Worm (Caenorhabditis elegans): ENCODE measurements around the gene F44E5.2.

Gene F44E5.2

ce11 chrII:11765506-11766152 is 943 bp upstream of the F44E5.2 start:
- TF ChIP-seq him-1 (tag; optimal IDR thresholded peaks at IDR 0.05) (no peak), W03F9.2 (tag; optimal IDR thresholded peaks at IDR 0.05) (no peak), dao-5 (tag; optimal IDR thresholded peaks at IDR 0.05) (no peak)

- TF ChIP-seq W03F9.2 (tag; optimal IDR thresholded peaks at IDR 0.05) = no peak
- TF ChIP-seq him-1 (tag; optimal IDR thresholded peaks at IDR 0.05) = no peak
- TF ChIP-seq dao-5 (tag; optimal IDR thresholded peaks at IDR 0.05) = no peak
Observed at ce11 chrII:11772364-11772763, 5.8 kb downstream of the F44E5.2 start, which contains the start of gene F44E5.15. Gene F44E5.15, plus strand, starts transcription at chrII:11772664.

DNA sequence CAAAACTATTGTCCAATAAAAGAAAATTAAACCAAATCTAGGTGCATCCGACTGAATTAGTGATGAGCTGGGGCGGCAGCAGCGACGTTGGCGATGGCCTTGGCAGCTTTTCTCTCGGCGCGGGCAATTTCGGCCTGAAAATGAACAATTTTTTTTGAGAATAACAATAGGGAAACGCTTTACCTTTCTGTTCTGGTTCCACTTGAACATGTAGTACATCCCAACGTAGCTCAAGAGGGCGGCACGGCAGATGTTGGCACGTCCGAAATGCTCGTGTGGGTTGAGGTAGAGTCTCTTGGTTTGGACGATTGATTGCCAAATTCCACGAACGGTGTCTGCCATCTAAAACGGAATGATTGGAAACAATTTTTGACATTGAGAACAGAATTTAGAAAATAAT is 7.6 kb downstream of the F44E5.2 start, which contains the start of gene F44E5.1:
Gene F44E5.1, minus strand, starts transcription at position 342 of the 400 bp plus-strand sequence.
- TF ChIP-seq him-1 (tag; optimal IDR thresholded peaks at IDR 0.05) = no peak
- TF ChIP-seq dao-5 (tag; optimal IDR thresholded peaks at IDR 0.05) = no peak
- no peak for TF ChIP-seq W03F9.2 (tag; optimal IDR thresholded peaks at IDR 0.05)

- TF ChIP-seq him-1 (tag; optimal IDR thresholded peaks at IDR 0.05) = no peak
- TF ChIP-seq W03F9.2 (tag; optimal IDR thresholded peaks at IDR 0.05) = no peak
- no peak for TF ChIP-seq dao-5 (tag; optimal IDR thresholded peaks at IDR 0.05)
Observed at ce11 chrII:11777893-11778480, 11.4 kb downstream of the F44E5.2 start, which contains the start of the genes patr-1 and dna-2. Gene patr-1, minus strand, starts transcription at chrII:11777943. Gene dna-2, plus strand, starts transcription at chrII:11778430.

DNA sequence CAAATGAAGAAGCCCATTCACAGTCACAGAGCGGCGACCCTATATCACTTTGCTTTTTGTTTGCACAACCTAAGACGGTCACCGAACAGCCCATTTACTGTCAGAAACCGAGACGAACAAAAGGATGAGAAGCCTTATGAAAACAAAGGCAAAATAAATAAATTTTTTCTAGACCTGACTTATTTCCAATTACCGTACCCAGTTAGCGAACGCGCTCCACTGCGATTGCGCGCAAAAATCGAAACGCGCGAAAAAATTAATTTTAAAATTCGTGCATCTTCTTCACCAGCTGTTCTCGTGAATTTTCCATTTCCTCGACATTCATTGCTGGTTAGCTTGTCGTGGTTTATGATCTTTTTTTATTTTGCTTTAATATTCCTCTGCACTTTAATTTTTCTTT is 15.9 kb downstream of the F44E5.2 start, which contains the start of gene F43G6.16:
Gene F43G6.16, minus strand, starts transcription at position 141 of the 400 bp plus-strand sequence.
- TF ChIP-seq him-1 (tag; optimal IDR thresholded peaks at IDR 0.05) (no peak), W03F9.2 (tag; optimal IDR thresholded peaks at IDR 0.05) (no peak), dao-5 (tag; optimal IDR thresholded peaks at IDR 0.05) (no peak)

- no peak for TF ChIP-seq W03F9.2 (tag; optimal IDR thresholded peaks at IDR 0.05)
- TF ChIP-seq dao-5 (tag; optimal IDR thresholded peaks at IDR 0.05) = no peak
- no peak for TF ChIP-seq him-1 (tag; optimal IDR thresholded peaks at IDR 0.05)
Observed at ce11 chrII:11788025-11788424, 21.5 kb downstream of the F44E5.2 start.

DNA sequence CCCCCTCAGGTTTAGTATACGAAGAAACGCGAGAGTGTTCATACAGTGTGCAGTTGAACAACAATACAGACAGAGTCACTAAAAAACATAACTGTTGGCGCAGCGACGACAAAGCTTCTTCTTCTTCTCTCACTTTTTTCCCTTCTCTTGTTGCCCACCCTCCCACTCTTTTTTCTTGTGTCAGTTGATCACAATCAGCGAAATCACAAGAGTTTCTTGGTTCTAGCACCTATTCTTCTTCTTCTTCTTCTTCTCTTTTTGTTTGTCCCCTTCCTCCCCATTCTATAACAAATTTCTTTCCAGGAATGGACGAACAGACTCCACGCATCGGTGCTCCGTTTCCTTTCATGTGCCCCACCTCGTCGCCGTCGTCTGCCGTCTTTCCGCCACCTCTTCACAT is 23.9 kb downstream of the F44E5.2 start, which contains the start of gene F43G6.4:
Gene F43G6.4, plus strand, starts transcription at position 301 of the 400 bp plus-strand sequence.
- no peak for TF ChIP-seq W03F9.2 (tag; optimal IDR thresholded peaks at IDR 0.05)
- no peak for TF ChIP-seq him-1 (tag; optimal IDR thresholded peaks at IDR 0.05)
- TF ChIP-seq dao-5 (tag; optimal IDR thresholded peaks at IDR 0.05) = no peak

ce11 chrII:11794392-11794791 is 27.8 kb downstream of the F44E5.2 start:
- TF ChIP-seq dao-5 (tag; optimal IDR thresholded peaks at IDR 0.05) = no peak
- TF ChIP-seq W03F9.2 (tag; optimal IDR thresholded peaks at IDR 0.05) = no peak
- no peak for TF ChIP-seq him-1 (tag; optimal IDR thresholded peaks at IDR 0.05)

DNA sequence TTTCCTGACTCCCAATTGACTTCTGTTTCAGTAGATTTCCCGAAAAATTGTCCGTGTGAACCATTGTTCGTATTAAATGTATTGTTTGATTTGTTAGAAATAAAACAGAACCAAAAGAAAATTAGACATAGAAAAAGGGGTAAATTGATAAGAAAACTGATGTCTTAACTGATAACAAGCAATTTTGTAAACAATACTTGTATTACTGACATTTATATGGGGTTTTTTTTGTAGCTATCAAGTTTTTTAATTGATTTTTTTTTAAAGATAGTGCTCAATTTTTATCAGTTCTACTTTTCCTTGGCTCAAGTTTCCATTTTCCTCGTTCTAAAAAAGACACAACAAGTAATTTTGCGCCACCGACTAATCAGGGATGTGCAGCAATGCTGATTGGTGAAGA is 30.6 kb downstream of the F44E5.2 start:
- no peak for TF ChIP-seq him-1 (tag; optimal IDR thresholded peaks at IDR 0.05)
- no peak for TF ChIP-seq dao-5 (tag; optimal IDR thresholded peaks at IDR 0.05)
- TF ChIP-seq W03F9.2 (tag; optimal IDR thresholded peaks at IDR 0.05) = no peak

ce11 chrII:11798737-11799136 is 32.2 kb downstream of the F44E5.2 start, which contains the start of gene hda-5:
Gene hda-5, plus strand, starts transcription at chrII:11799037.
- TF ChIP-seq dao-5 (tag; optimal IDR thresholded peaks at IDR 0.05) (no peak), him-1 (tag; optimal IDR thresholded peaks at IDR 0.05) (no peak), W03F9.2 (tag; optimal IDR thresholded peaks at IDR 0.05) (no peak)

ce11 chrII:11802451-11802850 is 35.9 kb downstream of the F44E5.2 start, which contains the start of gene F43G6.17:
Gene F43G6.17, plus strand, starts transcription at chrII:11802751.
- TF ChIP-seq W03F9.2 (tag; optimal IDR thresholded peaks at IDR 0.05) (no peak), dao-5 (tag; optimal IDR thresholded peaks at IDR 0.05) (no peak), him-1 (tag; optimal IDR thresholded peaks at IDR 0.05) (no peak)

- TF ChIP-seq W03F9.2 (tag; optimal IDR thresholded peaks at IDR 0.05) (no peak), him-1 (tag; optimal IDR thresholded peaks at IDR 0.05) (no peak), dao-5 (tag; optimal IDR thresholded peaks at IDR 0.05) (no peak)
Observed at ce11 chrII:11806256-11806655, 39.7 kb downstream of the F44E5.2 start, which contains the start of gene jmjd-1.1. Gene jmjd-1.1, plus strand, starts transcription at chrII:11806556.

- TF ChIP-seq dao-5 (tag; optimal IDR thresholded peaks at IDR 0.05) (no peak), W03F9.2 (tag; optimal IDR thresholded peaks at IDR 0.05) (no peak), him-1 (tag; optimal IDR thresholded peaks at IDR 0.05) (no peak)
Observed at ce11 chrII:11808979-11809378, 42.4 kb downstream of the F44E5.2 start, which contains the start of gene F43G6.10. Gene F43G6.10, plus strand, starts transcription at chrII:11809349.

DNA sequence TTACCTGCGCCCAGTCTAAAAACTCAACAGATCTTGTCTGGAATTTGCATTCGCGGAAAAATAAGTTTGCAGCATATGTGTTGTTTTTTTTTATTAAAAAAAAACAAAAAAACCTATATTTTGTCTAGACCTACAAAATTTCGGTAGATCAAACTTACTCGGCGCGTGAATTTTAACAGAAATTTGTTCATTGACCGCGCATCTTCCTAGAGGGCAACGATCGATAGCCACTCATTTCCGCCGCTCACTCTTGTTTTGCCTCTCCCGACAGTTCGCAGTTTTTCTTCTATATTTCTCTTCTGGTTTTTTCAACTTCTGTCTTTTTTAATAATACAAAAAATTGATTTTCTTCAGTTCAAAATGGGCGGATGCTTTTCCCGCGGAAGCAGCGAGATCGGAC is 43.9 kb downstream of the F44E5.2 start, which contains the start of gene F43G6.7:
Gene F43G6.7, plus strand, starts transcription at position 355 of the 400 bp plus-strand sequence.
- no peak for TF ChIP-seq dao-5 (tag; optimal IDR thresholded peaks at IDR 0.05)
- no peak for TF ChIP-seq him-1 (tag; optimal IDR thresholded peaks at IDR 0.05)
- TF ChIP-seq W03F9.2 (tag; optimal IDR thresholded peaks at IDR 0.05) = no peak
